Worm (Caenorhabditis elegans) whole organism, young adult: ENCODE measurements around the gene C17H12.37.

Experiments used
- B0035.1 ChIP-seq: sonication (generic microtip); optimal IDR thresholded peaks from 2 replicates; lab custom pipeline; 2016; ENCODE audit warnings: missing genetic modification characterization, mild to moderate bottlenecking, missing compliant biosample characterization, missing genotype, missing genetic modification reagents
- B0261.1 ChIP-seq: sonication (generic microtip); optimal IDR thresholded peaks from 2 replicates; lab custom pipeline; 2016; ENCODE audit warnings: mild to moderate bottlenecking, missing genetic modification characterization, moderate library complexity, missing compliant biosample characterization
- D2030.7 ChIP-seq: fragments of 200-800 bp; sonication (Bioruptor generic); IDR thresholded peaks from 2 replicates; pipeline ENCODE4 v1.3.6; 2022; ENCODE audit warnings: missing genetic modification reagents, missing genetic modification characterization, missing compliant biosample characterization
- F10E7.11 ChIP-seq: sonication (generic microtip); optimal IDR thresholded peaks from 2 replicates; lab custom pipeline; 2017; ENCODE audit warnings: mild to moderate bottlenecking, missing genetic modification characterization, moderate library complexity, missing compliant biosample characterization
- F37B4.10 ChIP-seq: fragments of 200-800 bp; sonication (Bioruptor generic); IDR thresholded peaks from 2 replicates; pipeline ENCODE4 v1.3.6; 2022; ENCODE audit warnings: missing genetic modification characterization, missing compliant biosample characterization
- F39B2.1 ChIP-seq: fragments of 200-800 bp; sonication (Bioruptor generic); IDR thresholded peaks from 2 replicates; pipeline ENCODE4 v1.3.6; 2022; ENCODE audit warnings: missing genetic modification reagents, missing genetic modification characterization, missing compliant biosample characterization
- F52B5.7 ChIP-seq: sonication (generic microtip); optimal IDR thresholded peaks from 2 replicates; lab custom pipeline; 2016; ENCODE audit warnings: mild to moderate bottlenecking, missing genetic modification characterization, missing compliant biosample characterization
- F57A8.1 ChIP-seq: fragments of 200-800 bp; sonication (Bioruptor generic); optimal IDR thresholded peaks from 2 replicates; lab custom pipeline; 2018; ENCODE audit warnings: mild to moderate bottlenecking, missing genetic modification characterization, moderate library complexity, missing compliant biosample characterization
- K11D2.4 ChIP-seq: fragments of 200-800 bp; sonication (Bioruptor generic); IDR thresholded peaks from 2 replicates; pipeline ENCODE4 v1.3.6; 2022; ENCODE audit warnings: missing genetic modification reagents, missing genetic modification characterization, missing compliant biosample characterization
- Y79H2A.3 ChIP-seq: fragments of 200-800 bp; sonication (Bioruptor generic); conservative IDR thresholded peaks from 2 replicates; pipeline ENCODE4 v1.3.6; 2022; ENCODE audit warnings: missing genetic modification reagents, missing genetic modification characterization, missing compliant biosample characterization
- akir-1 ChIP-seq: fragments of 200-800 bp; sonication (Bioruptor generic); optimal IDR thresholded peaks from 2 replicates; lab custom pipeline; 2018; ENCODE audit warnings: mild to moderate bottlenecking, missing genetic modification characterization, moderate library complexity, missing compliant biosample characterization
- atf-7 ChIP-seq: sonication (generic microtip); optimal IDR thresholded peaks from 2 replicates; lab custom pipeline; 2017; ENCODE audit warnings: mild to moderate bottlenecking, missing genetic modification characterization, missing compliant biosample characterization
- athp-1 ChIP-seq: sonication (generic microtip); optimal IDR thresholded peaks from 2 replicates; lab custom pipeline; 2017; ENCODE audit warnings: mild to moderate bottlenecking, missing genetic modification characterization, missing compliant biosample characterization
- attf-3 ChIP-seq: fragments of 200-800 bp; sonication (Bioruptor generic); conservative IDR thresholded peaks from 2 replicates; pipeline ENCODE4 v1.3.6; 2022; ENCODE audit warnings: missing genetic modification reagents, missing genetic modification characterization, missing compliant biosample characterization
- cebp-1 ChIP-seq, 2 experiments: fragments of 200-800 bp in 1 of 2; sonication (Bioruptor generic) in 1 of 2; sonication (generic microtip) in 1 of 2; IDR thresholded peaks in 1 of 2; optimal IDR thresholded peaks in 1 of 2; 2 replicates each; pipeline versions ENCODE4 v1.3.6 to Lab custom; 2017 to 2022; ENCODE audit warnings: missing compliant biosample characterization in 2 of 2, missing genetic modification characterization in 2 of 2, mild to moderate bottlenecking in 1 of 2, missing genetic modification reagents in 1 of 2, moderate library complexity in 1 of 2
- cebp-2 ChIP-seq: fragments of 200-800 bp; sonication (Bioruptor generic); IDR thresholded peaks from 2 replicates; pipeline ENCODE4 v1.3.6; 2022; ENCODE audit warnings: missing genetic modification characterization, missing compliant biosample characterization
- ceh-100 ChIP-seq: fragments of 200-800 bp; sonication (Bioruptor generic); IDR thresholded peaks from 2 replicates; pipeline ENCODE4 v1.3.6; 2022; ENCODE audit warnings: missing genetic modification reagents, missing genetic modification characterization, missing compliant biosample characterization
- ceh-27 ChIP-seq: fragments of 200-800 bp; sonication (Bioruptor generic); optimal IDR thresholded peaks from 2 replicates; lab custom pipeline; 2018; ENCODE audit warnings: mild to moderate bottlenecking, missing genetic modification characterization, moderate library complexity, missing compliant biosample characterization
- die-1 ChIP-seq: sonication (generic microtip); optimal IDR thresholded peaks from 2 replicates; lab custom pipeline; 2016; ENCODE audit warnings: missing genotype, mild to moderate bottlenecking, missing genetic modification characterization, missing compliant biosample characterization
- fkh-3 ChIP-seq: sonication (generic microtip); optimal IDR thresholded peaks from 2 replicates; lab custom pipeline; 2016; ENCODE audit warnings: mild to moderate bottlenecking, missing genetic modification characterization, missing compliant biosample characterization
- him-1 ChIP-seq: sonication (generic microtip); optimal IDR thresholded peaks from 2 replicates; lab custom pipeline; 2016; ENCODE audit warnings: missing genotype, missing genetic modification reagents, missing genetic modification characterization, missing compliant biosample characterization
- hlh-12 ChIP-seq: sonication (generic microtip); optimal IDR thresholded peaks from 2 replicates; lab custom pipeline; 2016; ENCODE audit warnings: missing genetic modification characterization, missing compliant biosample characterization
- hmg-1.2 ChIP-seq: fragments of 200-800 bp; sonication (Bioruptor generic); IDR thresholded peaks from 2 replicates; pipeline ENCODE4 v1.3.6; 2022; ENCODE audit warnings: missing genetic modification reagents, missing genetic modification characterization, missing compliant biosample characterization
- hsf-1 ChIP-seq: fragments of 200-800 bp; sonication (Bioruptor generic); IDR thresholded peaks from 2 replicates; pipeline ENCODE4 v1.3.6; 2022; ENCODE audit warnings: missing genetic modification reagents, missing genetic modification characterization, missing compliant biosample characterization
- lir-1 ChIP-seq: fragments of 200-800 bp; sonication (Bioruptor generic); conservative IDR thresholded peaks from 2 replicates; pipeline ENCODE4 v1.3.6; 2022; ENCODE audit warnings: missing genetic modification reagents, missing genetic modification characterization, missing compliant biosample characterization
- lsl-1 ChIP-seq: fragments of 200-800 bp; sonication (Bioruptor generic); optimal IDR thresholded peaks from 2 replicates; lab custom pipeline; 2018; ENCODE audit warnings: mild to moderate bottlenecking, missing genetic modification characterization, moderate library complexity, missing compliant biosample characterization
- mcd-1 ChIP-seq: fragments of 200-800 bp; sonication (Bioruptor generic); IDR thresholded peaks from 2 replicates; pipeline ENCODE4 v1.3.6; 2022; ENCODE audit warnings: missing genetic modification reagents, missing genetic modification characterization, missing compliant biosample characterization
- mel-28 ChIP-seq: sonication (generic microtip); optimal IDR thresholded peaks from 2 replicates; lab custom pipeline; 2016; ENCODE audit warnings: borderline replicate concordance, mild to moderate bottlenecking, missing genetic modification characterization, missing compliant biosample characterization
- mxl-1 ChIP-seq: sonication (generic microtip); optimal IDR thresholded peaks from 2 replicates; lab custom pipeline; 2016; ENCODE audit warnings: missing genetic modification characterization, missing compliant biosample characterization
- nfya-1 ChIP-seq: sonication (generic microtip); optimal IDR thresholded peaks from 2 replicates; lab custom pipeline; 2017; ENCODE audit warnings: antibody characterized with exemption, missing compliant biosample characterization, missing genetic modification characterization, borderline replicate concordance; ENCODE audit not compliant: insufficient read depth
- nfya-2 ChIP-seq: fragments of 200-800 bp; sonication (Bioruptor generic); IDR thresholded peaks from 2 replicates; pipeline ENCODE4 v1.3.6; 2022; ENCODE audit warnings: missing genetic modification reagents, missing genetic modification characterization, missing compliant biosample characterization
- nhr-120 ChIP-seq: fragments of 200-800 bp; sonication (Bioruptor generic); IDR thresholded peaks from 2 replicates; pipeline ENCODE4 v1.3.6; 2022; ENCODE audit warnings: missing genetic modification characterization, missing compliant biosample characterization
- nhr-27 ChIP-seq: fragments of 200-800 bp; sonication (Bioruptor generic); optimal IDR thresholded peaks from 2 replicates; lab custom pipeline; 2018; ENCODE audit warnings: mild to moderate bottlenecking, missing genetic modification characterization, moderate library complexity, missing compliant biosample characterization
- nhr-80 ChIP-seq: sonication (generic microtip); optimal IDR thresholded peaks from 2 replicates; lab custom pipeline; 2016; ENCODE audit warnings: missing genetic modification characterization, missing compliant biosample characterization
- pbrm-1 ChIP-seq: fragments of 200-800 bp; sonication (Bioruptor generic); IDR thresholded peaks from 2 replicates; pipeline ENCODE4 v1.3.6; 2022; ENCODE audit warnings: missing genetic modification reagents, missing genetic modification characterization, missing compliant biosample characterization
- rec-8 ChIP-seq, 2 experiments: sonication (generic microtip); optimal IDR thresholded peaks; 2 replicates each; lab custom pipeline; 2016; ENCODE audit warnings: mild to moderate bottlenecking in 2 of 2, missing genetic modification characterization in 2 of 2, missing genetic modification reagents in 2 of 2, missing genotype in 2 of 2, missing biosample characterization in 1 of 2, missing compliant biosample characterization in 1 of 2, moderate library complexity in 1 of 2
- snpc-3.4 ChIP-seq: sonication (generic microtip); optimal IDR thresholded peaks from 2 replicates; lab custom pipeline; 2017; ENCODE audit warnings: missing genetic modification characterization, mild to moderate bottlenecking, missing compliant biosample characterization, antibody characterized with exemption, moderate library complexity, missing genotype, missing genetic modification reagents
- somi-1 ChIP-seq: fragments of 200-800 bp; sonication (Bioruptor generic); optimal IDR thresholded peaks from 2 replicates; lab custom pipeline; 2018; ENCODE audit warnings: mild to moderate bottlenecking, missing genetic modification characterization, missing compliant biosample characterization
- sptf-2 ChIP-seq: fragments of 200-800 bp; sonication (Bioruptor generic); optimal IDR thresholded peaks from 2 replicates; lab custom pipeline; 2018; ENCODE audit warnings: mild to moderate bottlenecking, missing genetic modification characterization, missing compliant biosample characterization
- unc-62 ChIP-seq: fragments of 150-350 bp; optimal IDR thresholded peaks from 2 replicates; lab custom pipeline; 2014; ENCODE audit warnings: missing biosample characterization, missing genetic modification reagents, missing genetic modification characterization
- xnd-1 ChIP-seq: sonication (generic microtip); optimal IDR thresholded peaks from 2 replicates; lab custom pipeline; 2016; ENCODE audit warnings: missing genotype, missing genetic modification reagents, missing genetic modification characterization, missing compliant biosample characterization
- ztf-22 ChIP-seq: fragments of 200-800 bp; sonication (Bioruptor generic); optimal IDR thresholded peaks from 2 replicates; lab custom pipeline; 2018; ENCODE audit warnings: mild to moderate bottlenecking, missing genetic modification characterization, moderate library complexity, missing compliant biosample characterization
- ztf-25 ChIP-seq: fragments of 200-800 bp; sonication (Bioruptor generic); IDR thresholded peaks from 2 replicates; pipeline ENCODE4 v1.3.6; 2022; ENCODE audit warnings: missing genetic modification reagents, missing genetic modification characterization, missing compliant biosample characterization
- ztf-26 ChIP-seq: sonication (generic microtip); optimal IDR thresholded peaks from 2 replicates; lab custom pipeline; 2017; ENCODE audit warnings: missing genetic modification characterization, missing compliant biosample characterization

The C17H12.37 gene

ce11 chrIV:6829902-6830301 is 25.0 kb downstream of the C17H12.37 start, which contains the start of gene H20E11.1:
Gene H20E11.1, plus strand, starts transcription at chrIV:6830145.
- TF ChIP-seq atf-7 (tag; lab: Kevin White, UChicago) (no peak), ceh-100 (GFP tag; lab: Robert Waterston, UW) (no peak), unc-62 (no peak), hlh-12 (tag; lab: Kevin White, UChicago) (no peak), sptf-2 (GFP tag; lab: Kevin White, UChicago) (no peak), nhr-80 (peak; percentile 29), fkh-3 (no peak), Y79H2A.3 (GFP tag; lab: Robert Waterston, UW) (no peak)
- TF ChIP-seq, all 124 proteins: peak for 1

ce11 chrIV:6832194-6832593 is 27.3 kb downstream of the C17H12.37 start:
- TF ChIP-seq lir-1 (GFP tag; lab: Robert Waterston, UW) (no peak), snpc-3.4 (tag; lab: Kevin White, UChicago) (no peak), B0035.1 (tag; lab: Kevin White, UChicago) (no peak), F57A8.1 (GFP tag; lab: Kevin White, UChicago) (no peak), lsl-1 (GFP tag; lab: Kevin White, UChicago) (no peak)

- TF ChIP-seq cebp-1 (GFP tag; IDR thresholded peaks at IDR 0.05; lab: Robert Waterston, UW) (no peak), cebp-1 (tag; optimal IDR thresholded peaks at IDR 0.05; lab: Kevin White, UChicago) (no peak), hsf-1 (GFP tag; lab: Robert Waterston, UW) (no peak), nfya-1 (no peak), mcd-1 (no peak), ztf-25 (GFP tag; lab: Robert Waterston, UW) (no peak), rec-8 (tag; optimal IDR thresholded peaks at IDR 0.05; lab: Kevin White, UChicago) (no peak), lsl-1 (GFP tag; lab: Kevin White, UChicago) (no peak), B0261.1 (no peak), him-1 (tag; lab: Kevin White, UChicago) (no peak)
Observed at ce11 chrIV:6833617-6834016, 28.7 kb downstream of the C17H12.37 start.

- TF ChIP-seq nfya-1 (no peak), die-1 (tag; lab: Kevin White, UChicago) (no peak), ztf-22 (GFP tag; lab: Kevin White, UChicago) (no peak), cebp-2 (GFP tag; lab: Robert Waterston, UW) (no peak), xnd-1 (tag; lab: Kevin White, UChicago) (no peak), athp-1 (tag; lab: Kevin White, UChicago) (no peak), attf-3 (GFP tag; lab: Robert Waterston, UW) (no peak), nhr-27 (tag; lab: Kevin White, UChicago) (no peak), K11D2.4 (GFP tag; lab: Robert Waterston, UW) (no peak), hmg-1.2 (no peak), F39B2.1 (GFP tag; lab: Robert Waterston, UW) (no peak), somi-1 (GFP tag; lab: Kevin White, UChicago) (no peak)
Observed at ce11 chrIV:6834705-6835104, 29.8 kb downstream of the C17H12.37 start.

ce11 chrIV:6836769-6837168 is 31.9 kb downstream of the C17H12.37 start:
- no peak for TF ChIP-seq F37B4.10 (GFP tag; lab: Robert Waterston, UW)
- TF ChIP-seq F52B5.7 (tag; lab: Kevin White, UChicago): no peak
- TF ChIP-seq nfya-2 (GFP tag; lab: Robert Waterston, UW): no peak
- no peak for TF ChIP-seq him-1 (tag; lab: Kevin White, UChicago)
- TF ChIP-seq mxl-1 (tag; lab: Kevin White, UChicago): no peak
- TF ChIP-seq ceh-27 (GFP tag; lab: Kevin White, UChicago): no peak
- no peak for TF ChIP-seq mel-28 (tag; lab: Kevin White, UChicago)
- TF ChIP-seq ztf-26 (tag; lab: Kevin White, UChicago): no peak
- no peak for TF ChIP-seq F10E7.11 (tag; lab: Kevin White, UChicago)
- no peak for TF ChIP-seq D2030.7 (GFP tag; lab: Robert Waterston, UW)
- no peak for TF ChIP-seq pbrm-1 (GFP tag; lab: Robert Waterston, UW)
- no peak for TF ChIP-seq nhr-120 (GFP tag; lab: Robert Waterston, UW)
- no peak for TF ChIP-seq akir-1
